Worm (Caenorhabditis elegans) whole organism, young adult: ENCODE results near the gene lrpc-1.

ENCODE experiments used
- B0261.1 ChIP-seq: sonication (generic microtip); optimal IDR thresholded peaks from 2 replicates; lab custom pipeline; 2016; ENCODE audit warnings: mild to moderate bottlenecking, missing genetic modification characterization, moderate library complexity, missing compliant biosample characterization
- B0336.3 ChIP-seq: fragments of 200-800 bp; sonication (Bioruptor generic); IDR thresholded peaks from 2 replicates; pipeline ENCODE4 v1.3.6; 2022; ENCODE audit warnings: missing genetic modification characterization, missing compliant biosample characterization
- C17E4.6 ChIP-seq: fragments of 200-800 bp; sonication (Bioruptor generic); IDR thresholded peaks from 2 replicates; pipeline ENCODE4 v1.3.6; 2022; ENCODE audit warnings: missing genetic modification reagents, missing genetic modification characterization, missing compliant biosample characterization
- F23B12.7 ChIP-seq: sonication (generic microtip); optimal IDR thresholded peaks from 2 replicates; lab custom pipeline; 2017; ENCODE audit warnings: missing genetic modification characterization, mild to moderate bottlenecking, missing compliant biosample characterization, antibody characterized with exemption, moderate library complexity; ENCODE audit not compliant: insufficient read depth
- F33H1.4 ChIP-seq: fragments of 200-800 bp; sonication (Bioruptor generic); IDR thresholded peaks from 2 replicates; pipeline ENCODE4 v1.3.6; 2022; ENCODE audit warnings: missing genetic modification reagents, missing genetic modification characterization, missing compliant biosample characterization
- F37B4.10 ChIP-seq: fragments of 200-800 bp; sonication (Bioruptor generic); IDR thresholded peaks from 2 replicates; pipeline ENCODE4 v1.3.6; 2022; ENCODE audit warnings: missing genetic modification characterization, missing compliant biosample characterization
- F49E8.2 ChIP-seq: sonication (generic microtip); optimal IDR thresholded peaks from 3 replicates; lab custom pipeline; 2017; ENCODE audit warnings: missing genetic modification characterization, mild to moderate bottlenecking, missing compliant biosample characterization, antibody characterized with exemption, moderate library complexity; ENCODE audit not compliant: insufficient read depth
- F57A8.1 ChIP-seq: fragments of 200-800 bp; sonication (Bioruptor generic); optimal IDR thresholded peaks from 2 replicates; lab custom pipeline; 2018; ENCODE audit warnings: mild to moderate bottlenecking, missing genetic modification characterization, moderate library complexity, missing compliant biosample characterization
- T07F8.4 ChIP-seq: sonication (generic microtip); optimal IDR thresholded peaks from 2 replicates; lab custom pipeline; 2016; ENCODE audit warnings: mild to moderate bottlenecking, missing genetic modification characterization, moderate library complexity, missing compliant biosample characterization
- Y56A3A.18 ChIP-seq: fragments of 200-800 bp; sonication (Bioruptor generic); IDR thresholded peaks from 2 replicates; pipeline ENCODE4 v1.3.6; 2022; ENCODE audit warnings: missing genetic modification reagents, missing genetic modification characterization, missing compliant biosample characterization
- ama-1 ChIP-seq, 3 experiments: fragments of 150-350 bp in 1 of 3; sonication (generic microtip) in 2 of 3; optimal IDR thresholded peaks; 2 replicates each; lab custom pipeline; 2014 to 2018; ENCODE audit warnings: missing biosample characterization in 2 of 3, missing genetic modification characterization in 2 of 3, missing genetic modification reagents in 2 of 3
- aptf-2 ChIP-seq: fragments of 200-800 bp; sonication (Bioruptor generic); conservative IDR thresholded peaks from 2 replicates; pipeline ENCODE4 v1.3.6; 2022; ENCODE audit warnings: missing genetic modification reagents, missing genetic modification characterization, missing compliant biosample characterization
- athp-1 ChIP-seq: sonication (generic microtip); optimal IDR thresholded peaks from 2 replicates; lab custom pipeline; 2017; ENCODE audit warnings: mild to moderate bottlenecking, missing genetic modification characterization, missing compliant biosample characterization
- cebp-1 ChIP-seq, 2 experiments: fragments of 200-800 bp in 1 of 2; sonication (Bioruptor generic) in 1 of 2; sonication (generic microtip) in 1 of 2; IDR thresholded peaks in 1 of 2; optimal IDR thresholded peaks in 1 of 2; 2 replicates each; pipeline versions ENCODE4 v1.3.6 to Lab custom; 2017 to 2022; ENCODE audit warnings: missing compliant biosample characterization in 2 of 2, missing genetic modification characterization in 2 of 2, mild to moderate bottlenecking in 1 of 2, missing genetic modification reagents in 1 of 2, moderate library complexity in 1 of 2
- cebp-2 ChIP-seq: fragments of 200-800 bp; sonication (Bioruptor generic); IDR thresholded peaks from 2 replicates; pipeline ENCODE4 v1.3.6; 2022; ENCODE audit warnings: missing genetic modification characterization, missing compliant biosample characterization
- ceh-100 ChIP-seq: fragments of 200-800 bp; sonication (Bioruptor generic); IDR thresholded peaks from 2 replicates; pipeline ENCODE4 v1.3.6; 2022; ENCODE audit warnings: missing genetic modification reagents, missing genetic modification characterization, missing compliant biosample characterization
- dox-1 ChIP-seq: fragments of 200-800 bp; sonication (Bioruptor generic); IDR thresholded peaks from 2 replicates; pipeline ENCODE4 v1.3.6; 2022; ENCODE audit warnings: missing genetic modification reagents, missing genetic modification characterization, missing compliant biosample characterization
- dpff-1 ChIP-seq: sonication (generic microtip); optimal IDR thresholded peaks from 2 replicates; lab custom pipeline; 2017; ENCODE audit warnings: mild to moderate bottlenecking, missing genetic modification characterization, missing compliant biosample characterization
- egl-18 ChIP-seq: fragments of 200-800 bp; sonication (Bioruptor generic); IDR thresholded peaks from 2 replicates; pipeline ENCODE4 v1.3.6; 2022; ENCODE audit warnings: missing genetic modification reagents, missing genetic modification characterization, missing compliant biosample characterization
- fkh-3 ChIP-seq: sonication (generic microtip); optimal IDR thresholded peaks from 2 replicates; lab custom pipeline; 2016; ENCODE audit warnings: mild to moderate bottlenecking, missing genetic modification characterization, missing compliant biosample characterization
- hlh-26 ChIP-seq: fragments of 200-800 bp; sonication (Bioruptor generic); conservative IDR thresholded peaks from 2 replicates; pipeline ENCODE4 v1.3.6; 2022; ENCODE audit warnings: missing genetic modification reagents, missing genetic modification characterization, missing compliant biosample characterization
- hmg-20 ChIP-seq: fragments of 200-800 bp; sonication (Bioruptor generic); IDR thresholded peaks from 2 replicates; pipeline ENCODE4 v1.3.6; 2022; ENCODE audit warnings: missing genetic modification reagents, missing genetic modification characterization, missing compliant biosample characterization
- hrde-1 ChIP-seq: sonication (generic microtip); optimal IDR thresholded peaks from 2 replicates; lab custom pipeline; 2016; ENCODE audit warnings: missing genetic modification characterization, mild to moderate bottlenecking, missing compliant biosample characterization, moderate library complexity, missing genotype, missing genetic modification reagents, borderline replicate concordance
- let-607 ChIP-seq, 2 experiments: fragments of 200-800 bp in 1 of 2; sonication (Bioruptor generic) in 1 of 2; sonication (generic microtip) in 1 of 2; optimal IDR thresholded peaks; 2 replicates each; lab custom pipeline; 2016 to 2018; ENCODE audit warnings: mild to moderate bottlenecking in 2 of 2, missing compliant biosample characterization in 2 of 2, missing genetic modification characterization in 2 of 2, moderate library complexity in 2 of 2, missing genotype in 1 of 2
- lin-26 ChIP-seq: fragments of 200-800 bp; sonication (Bioruptor generic); IDR thresholded peaks from 2 replicates; pipeline ENCODE4 v1.3.6; 2022; ENCODE audit warnings: missing genetic modification reagents, missing genetic modification characterization, missing compliant biosample characterization
- lin-35 ChIP-seq, 3 experiments: fragments of 150-350 bp in 2 of 3; sonication (generic microtip) in 1 of 3; optimal IDR thresholded peaks; 2 replicates each; lab custom pipeline; 2014 to 2018; ENCODE audit warnings: missing biosample characterization in 3 of 3, missing genetic modification characterization in 3 of 3, missing genetic modification reagents in 3 of 3
- lsl-1 ChIP-seq: fragments of 200-800 bp; sonication (Bioruptor generic); optimal IDR thresholded peaks from 2 replicates; lab custom pipeline; 2018; ENCODE audit warnings: mild to moderate bottlenecking, missing genetic modification characterization, moderate library complexity, missing compliant biosample characterization
- nfya-1 ChIP-seq: sonication (generic microtip); optimal IDR thresholded peaks from 2 replicates; lab custom pipeline; 2017; ENCODE audit warnings: antibody characterized with exemption, missing compliant biosample characterization, missing genetic modification characterization, borderline replicate concordance; ENCODE audit not compliant: insufficient read depth
- nhr-27 ChIP-seq: fragments of 200-800 bp; sonication (Bioruptor generic); optimal IDR thresholded peaks from 2 replicates; lab custom pipeline; 2018; ENCODE audit warnings: mild to moderate bottlenecking, missing genetic modification characterization, moderate library complexity, missing compliant biosample characterization
- pha-4 ChIP-seq: fragments of 150-350 bp; sonication (generic microtip); optimal IDR thresholded peaks from 2 replicates; lab custom pipeline; 2014; ENCODE audit warnings: missing biosample characterization, missing genetic modification reagents, missing genetic modification characterization
- ztf-25 ChIP-seq: fragments of 200-800 bp; sonication (Bioruptor generic); IDR thresholded peaks from 2 replicates; pipeline ENCODE4 v1.3.6; 2022; ENCODE audit warnings: missing genetic modification reagents, missing genetic modification characterization, missing compliant biosample characterization
- ztf-6 ChIP-seq: fragments of 200-800 bp; sonication (Bioruptor generic); IDR thresholded peaks from 2 replicates; pipeline ENCODE4 v1.3.6; 2022; ENCODE audit warnings: missing genetic modification reagents, missing genetic modification characterization, missing compliant biosample characterization

Gene lrpc-1

DNA sequence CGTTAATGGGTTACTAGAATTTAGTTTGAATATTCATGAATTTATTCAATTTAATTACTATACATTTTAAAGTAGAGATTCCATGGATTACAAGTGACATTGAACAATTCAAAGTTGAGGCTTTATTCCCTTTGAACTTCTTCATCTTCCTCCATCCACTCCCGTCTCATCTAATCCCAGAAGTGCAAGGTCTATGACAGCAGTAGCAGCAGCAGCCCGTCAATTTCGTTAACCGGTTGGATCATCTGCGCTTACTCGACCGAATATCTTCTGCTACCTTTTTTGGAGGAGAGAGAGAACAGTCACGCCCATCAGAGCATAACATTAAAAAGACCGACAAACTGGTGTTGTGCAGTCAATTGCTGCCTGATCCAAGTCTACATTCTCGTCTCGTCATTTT is 4.3 kb upstream of the lrpc-1 start, which contains the start of gene M03E7.2:
TSS of gene M03E7.2 (plus strand) at position 301 of the 400 bp plus-strand sequence.
- TF ChIP-seq F33H1.4 (GFP tag; lab: Robert Waterston, UW): no peak
- no peak for TF ChIP-seq ztf-6 (GFP tag; lab: Robert Waterston, UW)
- TF ChIP-seq T07F8.4 (tag; lab: Kevin White, UChicago): no peak
- TF ChIP-seq hmg-20 (GFP tag; lab: Robert Waterston, UW): no peak
- TF ChIP-seq F23B12.7 (tag; lab: Kevin White, UChicago): no peak
- no peak for TF ChIP-seq B0336.3 (GFP tag; lab: Robert Waterston, UW)
- TF ChIP-seq cebp-2: no peak
- no peak for TF ChIP-seq pha-4 (tag; lab: Kevin White, UChicago)
- no peak for TF ChIP-seq lsl-1
- no peak for TF ChIP-seq ceh-100 (GFP tag; lab: Robert Waterston, UW)

DNA sequence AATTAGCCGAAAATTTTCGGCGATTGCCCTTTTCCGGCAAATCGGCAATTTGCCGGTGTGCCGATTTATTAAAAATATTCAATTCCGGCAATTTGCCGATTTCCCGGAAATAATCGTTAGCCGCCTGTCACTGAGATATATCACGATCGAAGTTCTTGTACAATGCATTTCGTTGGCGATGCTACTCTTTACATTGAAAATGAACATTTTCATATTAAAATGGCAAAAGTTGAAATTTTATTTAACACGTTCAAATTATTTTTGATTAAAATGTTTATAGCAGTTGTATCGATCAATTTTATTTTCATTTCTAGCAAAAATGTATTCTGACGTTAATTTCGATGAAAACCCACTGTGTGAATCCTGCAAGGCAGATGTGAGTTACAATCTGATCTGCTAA is 1.7 kb upstream of the lrpc-1 start, which contains the start of gene M03E7.3:
TSS of gene M03E7.3 (plus strand) at position 301 of the 400 bp plus-strand sequence.
- TF ChIP-seq F57A8.1 (GFP tag; lab: Kevin White, UChicago) (no peak), nhr-27 (tag; lab: Kevin White, UChicago) (no peak), B0261.1 (tag; lab: Kevin White, UChicago) (no peak), cebp-1 (GFP tag; IDR thresholded peaks at IDR 0.05; lab: Robert Waterston, UW) (no peak), cebp-1 (tag; optimal IDR thresholded peaks at IDR 0.05; lab: Kevin White, UChicago) (no peak), F49E8.2 (tag; lab: Kevin White, UChicago) (no peak), ama-1 (optimal IDR thresholded peaks at IDR 0.05; lab: Kevin White, UChicago) (no peak), ama-1 (GFP tag; optimal IDR thresholded peaks at IDR 0.05; lab: Kevin White, UChicago) (no peak), aptf-2 (GFP tag; lab: Robert Waterston, UW) (no peak), athp-1 (no peak), lin-35 (GFP tag; optimal IDR thresholded peaks at IDR 0.05; lab: Kevin White, UChicago) (no peak), ceh-100 (GFP tag; lab: Robert Waterston, UW) (no peak)

DNA sequence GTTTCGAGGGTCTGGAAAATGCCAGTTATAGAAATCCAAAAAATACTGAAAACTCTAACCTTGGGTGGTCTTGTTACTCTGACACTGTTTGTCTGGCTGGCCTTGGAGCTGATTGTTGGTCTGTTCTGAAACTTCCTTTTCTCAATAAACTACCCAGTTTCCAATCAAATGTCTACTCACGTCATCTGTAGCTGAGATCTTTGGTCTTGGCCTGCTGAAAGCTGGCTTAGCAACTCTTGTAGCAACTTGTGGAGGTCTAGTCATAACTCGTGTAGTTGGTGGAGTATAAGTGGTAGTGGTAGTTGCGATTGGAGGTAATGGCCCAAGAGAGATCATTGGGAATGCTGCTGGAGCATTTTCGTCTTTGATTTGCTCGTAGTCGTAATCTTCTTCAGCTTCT is 2.8 kb downstream of the lrpc-1 start:
- TF ChIP-seq let-607 (tag; optimal IDR thresholded peaks at IDR 0.05; lab: Kevin White, UChicago) (no peak), aptf-2 (GFP tag; lab: Robert Waterston, UW) (no peak), egl-18 (GFP tag; lab: Robert Waterston, UW) (no peak), F49E8.2 (tag; lab: Kevin White, UChicago) (no peak)
- TF ChIP-seq, all 124 proteins: peak for 0

DNA sequence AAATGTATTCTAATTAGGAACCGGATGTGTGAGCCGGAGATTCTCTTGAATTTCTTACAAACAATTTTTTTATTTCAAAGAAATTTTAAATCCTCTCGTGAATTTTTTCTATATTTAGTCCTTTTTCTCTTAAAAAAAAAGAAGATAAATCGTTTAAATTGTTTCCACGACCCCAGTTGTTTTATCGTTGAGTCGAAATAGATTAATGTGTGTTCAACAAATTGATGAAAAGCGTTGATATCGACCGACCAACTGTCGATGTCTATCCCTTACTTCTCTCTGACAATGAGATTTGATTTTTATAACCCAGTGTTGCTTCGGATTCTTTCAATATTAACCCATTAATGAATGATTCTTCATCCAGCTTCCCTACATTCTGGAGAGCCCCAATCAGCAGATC is 6.8 kb downstream of the lrpc-1 start, which contains the start of gene CD4.1:
TSS of gene CD4.1 (plus strand) at position 301 of the 400 bp plus-strand sequence.
- TF ChIP-seq hrde-1 (tag; lab: Kevin White, UChicago): no peak
- TF ChIP-seq fkh-3 (tag; lab: Kevin White, UChicago): no peak
- no peak for TF ChIP-seq C17E4.6
- no peak for TF ChIP-seq F57A8.1 (GFP tag; lab: Kevin White, UChicago)
- no peak for TF ChIP-seq nfya-1 (tag; lab: Kevin White, UChicago)
- no peak for TF ChIP-seq lin-26 (GFP tag; lab: Robert Waterston, UW)
- TF ChIP-seq ztf-25 (GFP tag; lab: Robert Waterston, UW): no peak
- TF ChIP-seq hlh-26 (GFP tag; lab: Robert Waterston, UW): no peak
- TF ChIP-seq dox-1 (GFP tag; lab: Robert Waterston, UW): no peak
- TF ChIP-seq F37B4.10 (GFP tag; lab: Robert Waterston, UW): no peak
- TF ChIP-seq Y56A3A.18 (GFP tag; lab: Robert Waterston, UW): no peak
- no peak for TF ChIP-seq dpff-1 (tag; lab: Kevin White, UChicago)
